Fruit fly (Drosophila melanogaster) whole organism, wandering third instar larva: ENCODE measurements around the gene CG5828.

Experiments
- Abd-B ChIP-seq: fragments of >200 bp; optimal IDR thresholded peaks from 2 replicates; lab custom pipeline; 2017; ENCODE audit warnings: missing biosample characterization, missing genetic modification characterization
- CG32264 ChIP-seq: fragments of 200-800 bp; sonication (Bioruptor generic); optimal IDR thresholded peaks from 2 replicates; lab custom pipeline; 2016; ENCODE audit warnings: missing biosample characterization, missing genetic modification characterization
- CG9705 ChIP-seq: fragments of 200-800 bp; sonication (Bioruptor generic); optimal IDR thresholded peaks from 2 replicates; lab custom pipeline; 2018; ENCODE audit warnings: missing biosample characterization, mild to moderate bottlenecking, missing genetic modification characterization
- CrebA ChIP-seq: fragments of 200-800 bp; sonication (Bioruptor generic); optimal IDR thresholded peaks from 2 replicates; lab custom pipeline; 2016; ENCODE audit warnings: missing biosample characterization, mild to moderate bottlenecking, missing genetic modification characterization, borderline replicate concordance
- Dfd ChIP-seq: fragments of >200 bp; optimal IDR thresholded peaks from 2 replicates; lab custom pipeline; 2017; ENCODE audit warnings: missing biosample characterization, missing genetic modification characterization
- Dif ChIP-seq: fragments of 200-275, 200-300 bp; sonication (Bioruptor generic); optimal IDR thresholded peaks from 2 replicates; lab custom pipeline; 2018; ENCODE audit warnings: missing biosample characterization, missing genetic modification characterization; ENCODE audit not compliant: partially characterized antibody
- GATAd ChIP-seq: sonication (Bioruptor generic); optimal IDR thresholded peaks from 2 replicates; lab custom pipeline; 2016; ENCODE audit warnings: missing biosample characterization, missing genetic modification characterization
- HLH106 ChIP-seq: fragments of 200-800 bp; optimal IDR thresholded peaks from 3 replicates; lab custom pipeline; 2019; ENCODE audit warnings: missing biosample characterization, mild to moderate bottlenecking, missing genetic modification characterization, moderate library complexity
- Hnf4 ChIP-seq: fragments of 200-800 bp; sonication (Bioruptor generic); optimal IDR thresholded peaks from 2 replicates; lab custom pipeline; 2016; ENCODE audit warnings: missing biosample characterization, mild to moderate bottlenecking, missing genetic modification characterization
- Hr78 ChIP-seq: fragments of >200 bp; optimal IDR thresholded peaks from 2 replicates; lab custom pipeline; 2017; ENCODE audit warnings: missing biosample characterization, missing genetic modification characterization
- Hr83 ChIP-seq: fragments of 200-300 bp; sonication (Bioruptor generic); optimal IDR thresholded peaks from 2 replicates; lab custom pipeline; 2016; ENCODE audit warnings: missing biosample characterization, mild to moderate bottlenecking, missing genetic modification characterization, moderate library complexity; ENCODE audit not compliant: poor library complexity, severe bottlenecking
- Jra ChIP-seq: sonication (Bioruptor generic); optimal IDR thresholded peaks from 2 replicates; lab custom pipeline; 2016; ENCODE audit warnings: missing biosample characterization, missing genetic modification characterization
- Mio ChIP-seq: sonication (Bioruptor generic); optimal IDR thresholded peaks from 2 replicates; lab custom pipeline; 2016; ENCODE audit warnings: missing biosample characterization, missing genetic modification characterization
- Myc ChIP-seq: fragments of >200 bp; optimal IDR thresholded peaks from 2 replicates; lab custom pipeline; 2017
- N ChIP-seq: fragments of >200 bp; optimal IDR thresholded peaks from 2 replicates; lab custom pipeline; 2018; ENCODE audit warnings: missing biosample characterization, missing external identifiers, missing genetic modification characterization
- OdsH ChIP-seq: fragments of 200-800 bp; sonication (Bioruptor generic); optimal IDR thresholded peaks from 2 replicates; lab custom pipeline; 2016; ENCODE audit warnings: missing biosample characterization, mild to moderate bottlenecking, missing genetic modification characterization
- Rel ChIP-seq, 2 experiments: fragments of 200-800 bp; sonication (Bioruptor generic) in 1 of 2; optimal IDR thresholded peaks; 2 replicates in 1 of 2; 3 replicates in 1 of 2; lab custom pipeline; 2016 to 2019; ENCODE audit warnings: mild to moderate bottlenecking in 2 of 2, missing biosample characterization in 2 of 2, missing genetic modification characterization in 2 of 2, moderate library complexity in 1 of 2
- Sp1 ChIP-seq: fragments of 200-800 bp; sonication (Bioruptor generic); optimal IDR thresholded peaks from 3 replicates; lab custom pipeline; 2019; ENCODE audit warnings: missing biosample characterization, mild to moderate bottlenecking, missing genetic modification characterization, moderate library complexity
- Vsx2 ChIP-seq: fragments of 200-300, 225-300 bp; sonication (Bioruptor generic); optimal IDR thresholded peaks from 2 replicates; lab custom pipeline; 2018; ENCODE audit warnings: missing biosample characterization, missing genetic modification characterization; ENCODE audit not compliant: partially characterized antibody
- br ChIP-seq: fragments of 200-800 bp; sonication (Bioruptor generic); optimal IDR thresholded peaks from 2 replicates; lab custom pipeline; 2016; ENCODE audit warnings: missing biosample characterization, missing genetic modification characterization
- brk ChIP-seq: fragments of 200-800 bp; sonication (Bioruptor generic); optimal IDR thresholded peaks from 2 replicates; lab custom pipeline; 2016; ENCODE audit warnings: missing biosample characterization, mild to moderate bottlenecking, missing genetic modification characterization
- dl ChIP-seq, 2 experiments: fragments of 175-275, 200-275 bp in 1 of 2; fragments of 200-275 bp in 1 of 2; sonication (Bioruptor generic); optimal IDR thresholded peaks; lab custom pipeline; 2018; ENCODE audit warnings: mild to moderate bottlenecking in 2 of 2, missing biosample characterization in 2 of 2, missing genetic modification characterization in 2 of 2, moderate library complexity in 2 of 2; ENCODE audit not compliant: partially characterized antibody in 2 of 2, insufficient read depth in 1 of 2
- dmrt93B ChIP-seq: fragments of 200-800 bp; sonication (Bioruptor generic); optimal IDR thresholded peaks from 2 replicates; lab custom pipeline; 2018; ENCODE audit warnings: missing biosample characterization, mild to moderate bottlenecking, missing genetic modification characterization
- dsf ChIP-seq: sonication (Bioruptor generic); optimal IDR thresholded peaks from 2 replicates; lab custom pipeline; 2016; ENCODE audit warnings: missing biosample characterization, missing genetic modification characterization, borderline replicate concordance
- ey ChIP-seq: fragments of 200-800 bp; sonication (Bioruptor generic); optimal IDR thresholded peaks from 2 replicates; lab custom pipeline; 2016; ENCODE audit warnings: missing biosample characterization, missing genetic modification characterization
- foxo ChIP-seq, 2 experiments: fragments of 200-800 bp; sonication (Bioruptor generic); optimal IDR thresholded peaks; 2 replicates in 1 of 2; 3 replicates in 1 of 2; lab custom pipeline; 2016 to 2017; ENCODE audit warnings: missing biosample characterization in 2 of 2, missing genetic modification characterization in 2 of 2
- fru ChIP-seq: fragments of 200-800 bp; sonication (Bioruptor generic); optimal IDR thresholded peaks from 3 replicates; lab custom pipeline; 2016; ENCODE audit warnings: missing biosample characterization, mild to moderate bottlenecking, missing genetic modification characterization
- h ChIP-seq: fragments of 200-800 bp; sonication (Bioruptor generic); optimal IDR thresholded peaks from 3 replicates; lab custom pipeline; 2016; ENCODE audit warnings: missing biosample characterization, mild to moderate bottlenecking, missing genetic modification characterization
- jim ChIP-seq: fragments of 175-275, 200-325 bp; sonication (Bioruptor generic); optimal IDR thresholded peaks from 2 replicates; lab custom pipeline; 2016; ENCODE audit warnings: missing biosample characterization, mild to moderate bottlenecking, missing genetic modification characterization
- lola ChIP-seq: fragments of >200 bp; optimal IDR thresholded peaks from 2 replicates; lab custom pipeline; 2017; ENCODE audit warnings: missing biosample characterization, missing genetic modification characterization
- pan ChIP-seq: fragments of >200 bp; optimal IDR thresholded peaks from 2 replicates; lab custom pipeline; 2017
- psq ChIP-seq: fragments of 200-800 bp; sonication (Bioruptor generic); optimal IDR thresholded peaks from 3 replicates; lab custom pipeline; 2017; ENCODE audit warnings: missing biosample characterization, mild to moderate bottlenecking, missing genetic modification characterization, moderate library complexity
- rgr ChIP-seq: fragments of 200-800 bp; sonication (Bioruptor generic); optimal IDR thresholded peaks from 3 replicates; lab custom pipeline; 2016; ENCODE audit warnings: missing biosample characterization, mild to moderate bottlenecking, missing genetic modification characterization
- sage ChIP-seq: fragments of 200-800 bp; sonication (Bioruptor generic); optimal IDR thresholded peaks from 2 replicates; lab custom pipeline; 2016; ENCODE audit warnings: missing biosample characterization, mild to moderate bottlenecking, missing genetic modification characterization
- sv ChIP-seq: fragments of 200-800 bp; sonication (Bioruptor generic); optimal IDR thresholded peaks from 3 replicates; lab custom pipeline; 2016; ENCODE audit warnings: missing biosample characterization, missing genetic modification characterization
- tai ChIP-seq: sonication (Bioruptor generic); optimal IDR thresholded peaks from 2 replicates; lab custom pipeline; 2016; ENCODE audit warnings: missing biosample characterization, missing genetic modification characterization
- usp ChIP-seq: fragments of >200 bp; optimal IDR thresholded peaks from 2 replicates; lab custom pipeline; 2017; ENCODE audit warnings: missing biosample characterization, missing genetic modification characterization
- woc ChIP-seq: sonication (Bioruptor generic); optimal IDR thresholded peaks from 2 replicates; lab custom pipeline; 2016; ENCODE audit warnings: missing biosample characterization, mild to moderate bottlenecking, missing genetic modification characterization

The CG5828 gene

dm6 chr2L:5084586-5085257, 9.1 kb upstream of the CG5828 start (continued):
- TF ChIP-seq Jra (GFP tag; lab: Kevin White, UChicago): peak; percentile 48
- TF ChIP-seq ey (GFP tag; lab: Kevin White, UChicago): peak; percentile 78
- TF ChIP-seq sv (GFP tag; lab: Kevin White, UChicago): no peak
- TF ChIP-seq dmrt93B: no peak
- TF ChIP-seq OdsH (GFP tag; lab: Kevin White, UChicago): peak; percentile 63
- no peak for TF ChIP-seq pan (lab: Kevin White, UChicago)
- TF ChIP-seq fru (GFP tag; lab: Kevin White, UChicago): peak; percentile 71
- TF ChIP-seq Myc: no peak
- no peak for TF ChIP-seq brk
- no peak for TF ChIP-seq lola (GFP tag; lab: Kevin White, UChicago)
- peak; percentile 52 for TF ChIP-seq HLH106 (tag; lab: Kevin White, UChicago)
- peak; percentile 28 for TF ChIP-seq psq
- peak; percentile 51 for TF ChIP-seq h (GFP tag; lab: Kevin White, UChicago)
- TF ChIP-seq Dif (GFP tag; lab: Kevin White, UChicago): no peak
- no peak for TF ChIP-seq Dfd (GFP tag; lab: Kevin White, UChicago)
- peak; percentile 44 for TF ChIP-seq Hnf4 (GFP tag; lab: Kevin White, UChicago)
- TF ChIP-seq woc (GFP tag; lab: Kevin White, UChicago): peak; percentile 16
- TF ChIP-seq Abd-B (GFP tag; lab: Kevin White, UChicago): no peak
- TF ChIP-seq, all 38 proteins: peak for 16

DNA sequence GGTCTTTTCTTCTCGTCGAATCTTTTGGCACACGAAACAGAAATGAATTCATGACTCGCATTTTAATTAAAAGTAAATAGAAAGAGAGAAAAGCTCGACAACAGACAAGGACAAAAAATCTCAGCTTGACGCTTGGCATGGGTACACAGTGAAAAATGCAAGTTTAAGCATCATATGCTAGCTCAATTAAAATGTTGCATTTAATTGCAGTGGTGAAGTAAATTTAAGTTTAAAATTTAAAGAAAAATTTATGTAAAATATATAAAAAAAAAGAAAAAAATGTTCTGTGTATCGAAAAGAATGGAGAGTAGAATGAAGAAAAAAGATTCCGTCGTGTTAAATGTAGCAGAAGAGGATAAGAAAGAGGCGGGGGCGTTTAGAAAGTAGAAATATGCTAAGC, 8.2 kb upstream of the CG5828 start:
- TF ChIP-seq jim (GFP tag; lab: Kevin White, UChicago) (no peak), Abd-B (GFP tag; lab: Kevin White, UChicago) (no peak), fru (GFP tag; lab: Kevin White, UChicago) (peak; percentile 29), br (GFP tag; lab: Kevin White, UChicago) (no peak), pan (lab: Kevin White, UChicago) (no peak), CrebA (GFP tag; lab: Kevin White, UChicago) (no peak), Hnf4 (GFP tag; lab: Kevin White, UChicago) (peak; percentile 39), woc (GFP tag; lab: Kevin White, UChicago) (no peak), Dfd (GFP tag; lab: Kevin White, UChicago) (no peak), dsf (no peak), rgr (peak; percentile 32), sage (no peak), Rel (GFP tag; optimal IDR thresholded peaks at IDR 0.05; lab: Kevin White, UChicago) (no peak), Rel (tag; optimal IDR thresholded peaks at IDR 0.05; lab: Kevin White, UChicago) (no peak), CG9705 (GFP tag; lab: Kevin White, UChicago) (no peak), Mio (GFP tag; lab: Kevin White, UChicago) (no peak), sv (GFP tag; lab: Kevin White, UChicago) (no peak), Hr78 (GFP tag; lab: Kevin White, UChicago) (no peak), psq (peak; percentile 42), dl (GFP tag; optimal IDR thresholded peaks at IDR 0.05; lab: Kevin White, UChicago; ENCODE audit: insufficient read depth in 1 of 2, partially characterized antibody in 2 of 2) (no peak), foxo (GFP tag; optimal IDR thresholded peaks at IDR 0.05; lab: Kevin White, UChicago) (peak in 1 of 2 experiments; percentile 44), lola (GFP tag; lab: Kevin White, UChicago) (no peak), Hr83 (GFP tag; lab: Kevin White, UChicago) (no peak), Vsx2 (no peak), GATAd (no peak), brk (no peak), ey (GFP tag; lab: Kevin White, UChicago) (no peak), Myc (no peak), Dif (GFP tag; lab: Kevin White, UChicago) (no peak), N (GFP tag; lab: Kevin White, UChicago) (no peak), h (GFP tag; lab: Kevin White, UChicago) (peak; percentile 35), HLH106 (tag; lab: Kevin White, UChicago) (peak; percentile 25), Jra (GFP tag; lab: Kevin White, UChicago) (no peak), CG32264 (GFP tag; lab: Kevin White, UChicago) (no peak), OdsH (GFP tag; lab: Kevin White, UChicago) (no peak), dmrt93B (no peak), Sp1 (GFP tag; lab: Kevin White, UChicago) (peak; percentile 10), usp (GFP tag; lab: Kevin White, UChicago) (no peak), tai (no peak)
